Worm (Caenorhabditis elegans) whole organism, L2 larva: ENCODE results near the gene fat-3.

Source experiments
- R02D3.7 ChIP-seq: fragments of 150-350 bp; optimal IDR thresholded peaks from 2 replicates; lab custom pipeline; 2014; ENCODE audit warnings: missing biosample characterization, missing genetic modification characterization
- ceh-16 ChIP-seq: fragments of 150-350 bp; optimal IDR thresholded peaks from 2 replicates; lab custom pipeline; 2014; ENCODE audit warnings: missing biosample characterization, missing genetic modification characterization
- elt-1 ChIP-seq: fragments of 150-350 bp; optimal IDR thresholded peaks from 2 replicates; lab custom pipeline; 2014; ENCODE audit warnings: missing biosample characterization, missing genetic modification characterization
- lin-11 ChIP-seq: fragments of 150-350 bp; sonication (generic microtip); optimal IDR thresholded peaks from 2 replicates; lab custom pipeline; 2014; ENCODE audit warnings: missing biosample characterization, missing genetic modification characterization, inconsistent platforms, mixed read lengths
- lin-13 ChIP-seq: fragments of 150-350 bp; optimal IDR thresholded peaks from 2 replicates; lab custom pipeline; 2014; ENCODE audit warnings: missing biosample characterization, missing genetic modification reagents, missing genetic modification characterization
- nhr-77 ChIP-seq: fragments of 150-350 bp; optimal IDR thresholded peaks from 2 replicates; lab custom pipeline; 2014; ENCODE audit warnings: missing biosample characterization, missing genetic modification characterization

ce11 chrIV:9824480-9824879, 21.7 kb downstream of the fat-3 start, which contains the start of gene catp-6:
- TF ChIP-seq nhr-77 (tag; lab: Kevin White, UChicago) = no peak
- no peak for TF ChIP-seq ceh-16 (tag; lab: Kevin White, UChicago)
- TF ChIP-seq R02D3.7 (tag; lab: Kevin White, UChicago) = no peak
- no peak for TF ChIP-seq elt-1 (tag; lab: Kevin White, UChicago)
- no peak for TF ChIP-seq lin-11
- no peak for TF ChIP-seq lin-13 (GFP tag; lab: Kevin White, UChicago)
